Worm (Caenorhabditis elegans) whole organism, midembryonic: ENCODE measurements around the gene F43C11.10.

Source experiments
- T22C8.4 ChIP-seq: fragments of 200-800 bp; sonication (Bioruptor generic); IDR thresholded peaks from 2 replicates; pipeline ENCODE4 v1.3.6; 2022; ENCODE audit warnings: missing genetic modification characterization, missing compliant biosample characterization
- cog-1 ChIP-seq: sonication (generic microtip); optimal IDR thresholded peaks from 2 replicates; lab custom pipeline; 2016; ENCODE audit warnings: missing genetic modification characterization, missing compliant biosample characterization
- flt-1 ChIP-seq: fragments of 200-800 bp; sonication (Bioruptor generic); IDR thresholded peaks from 2 replicates; pipeline ENCODE4 v1.3.6; 2022; ENCODE audit warnings: missing genetic modification characterization, missing compliant biosample characterization
- klf-2 ChIP-seq: fragments of 200-800 bp; sonication (Bioruptor generic); conservative IDR thresholded peaks from 2 replicates; pipeline ENCODE4 v1.3.6; 2022; ENCODE audit warnings: missing genetic modification reagents, missing genetic modification characterization, missing compliant biosample characterization
- med-1 ChIP-seq: sonication (generic microtip); optimal IDR thresholded peaks from 2 replicates; lab custom pipeline; 2017; ENCODE audit warnings: missing genetic modification characterization, mild to moderate bottlenecking, missing compliant biosample characterization, antibody characterized with exemption, missing genetic modification reagents; ENCODE audit not compliant: insufficient read depth
- ref-1 ChIP-seq: fragments of 200-800 bp; sonication (Bioruptor generic); conservative IDR thresholded peaks from 2 replicates; pipeline ENCODE4 v1.3.6; 2022; ENCODE audit warnings: missing genetic modification reagents, missing genetic modification characterization, missing compliant biosample characterization
- tab-1 ChIP-seq: fragments of 200-800 bp; sonication (Bioruptor generic); IDR thresholded peaks from 2 replicates; pipeline ENCODE4 v1.3.6; 2022; ENCODE audit warnings: missing genetic modification characterization, missing compliant biosample characterization
- ztf-23 ChIP-seq: fragments of 200-800 bp; sonication (Bioruptor generic); IDR thresholded peaks from 2 replicates; pipeline ENCODE4 v1.3.6; 2022; ENCODE audit warnings: missing genetic modification reagents, missing genetic modification characterization, missing compliant biosample characterization
- ztf-29 ChIP-seq: fragments of 200-800 bp; sonication (Bioruptor generic); IDR thresholded peaks from 2 replicates; pipeline ENCODE4 v1.3.6; 2022; ENCODE audit warnings: missing genetic modification reagents, missing genetic modification characterization, missing compliant biosample characterization

F43C11.10 gene

DNA sequence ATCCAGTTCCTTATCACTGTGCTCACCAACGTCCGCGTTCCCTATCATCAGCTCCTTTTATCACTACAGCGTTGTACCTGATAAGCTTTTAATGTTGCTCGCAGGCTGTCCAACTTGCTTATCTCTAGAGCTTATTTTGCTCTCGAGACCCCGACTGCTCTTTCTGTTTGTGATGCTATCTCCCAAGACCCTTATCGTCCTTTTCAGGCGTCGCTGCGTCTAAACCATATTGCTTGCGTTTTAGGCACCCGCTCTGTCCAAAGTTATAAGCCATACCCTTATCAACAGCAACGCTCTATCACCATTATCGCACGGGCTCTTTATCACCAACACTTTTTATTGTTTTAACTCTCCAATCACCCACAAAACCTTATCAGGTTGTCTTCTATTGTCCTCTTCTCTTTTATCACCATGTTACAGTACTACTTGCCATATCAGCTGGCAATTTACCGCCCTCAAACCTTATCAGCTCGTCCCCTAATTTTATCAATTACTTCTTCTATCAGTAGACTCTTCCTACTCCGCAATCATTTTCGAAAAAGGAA is 26.1 kb upstream of the F43C11.10 start:
- TF ChIP-seq flt-1: no peak
- no peak for TF ChIP-seq ztf-29 (GFP tag; lab: Robert Waterston, UW)
- no peak for TF ChIP-seq tab-1 (GFP tag; lab: Robert Waterston, UW)
- TF ChIP-seq med-1: no peak
- no peak for TF ChIP-seq cog-1 (tag; lab: Kevin White, UChicago)
- no peak for TF ChIP-seq ref-1 (GFP tag; lab: Robert Waterston, UW)
- no peak for TF ChIP-seq klf-2 (GFP tag; lab: Robert Waterston, UW)
- no peak for TF ChIP-seq ztf-23 (GFP tag; lab: Robert Waterston, UW)
- no peak for TF ChIP-seq T22C8.4 (GFP tag; lab: Robert Waterston, UW)

DNA sequence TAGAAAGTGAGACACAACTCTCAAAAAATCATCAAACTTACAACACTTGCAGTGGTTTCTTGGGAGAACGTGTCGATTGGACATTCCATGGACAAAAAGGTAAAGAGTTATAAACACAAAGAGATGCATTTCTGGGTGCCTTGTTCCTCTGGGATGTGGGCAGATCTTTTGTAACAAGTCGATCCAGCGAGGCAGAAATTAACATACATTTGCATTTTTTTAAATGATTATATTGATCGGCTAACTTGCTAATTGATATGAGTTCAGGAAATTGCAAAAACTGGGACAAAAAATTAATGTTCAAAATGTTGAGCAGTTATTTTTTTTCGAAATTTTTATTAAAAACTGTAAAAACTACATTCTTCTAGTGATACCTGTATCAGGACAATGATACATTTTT is 25.3 kb upstream of the F43C11.10 start, which contains the start of gene F16G10.6:
TSS of gene F16G10.6 (minus strand) at position 101 of the 400 bp plus-strand sequence.
- no peak for TF ChIP-seq T22C8.4 (GFP tag; lab: Robert Waterston, UW)
- no peak for TF ChIP-seq med-1
- no peak for TF ChIP-seq ztf-29 (GFP tag; lab: Robert Waterston, UW)
- TF ChIP-seq klf-2 (GFP tag; lab: Robert Waterston, UW): no peak
- no peak for TF ChIP-seq ztf-23 (GFP tag; lab: Robert Waterston, UW)
- TF ChIP-seq ref-1 (GFP tag; lab: Robert Waterston, UW): no peak
- no peak for TF ChIP-seq tab-1 (GFP tag; lab: Robert Waterston, UW)
- TF ChIP-seq cog-1 (tag; lab: Kevin White, UChicago): no peak
- TF ChIP-seq flt-1: no peak

ce11 chrII:2374973-2375372 is 22.5 kb upstream of the F43C11.10 start, which contains the start of gene F16G10.2:
Gene F16G10.2 (plus strand): TSS chrII:2375273.
- TF ChIP-seq flt-1 (no peak), tab-1 (GFP tag; lab: Robert Waterston, UW) (no peak), ref-1 (GFP tag; lab: Robert Waterston, UW) (no peak), T22C8.4 (GFP tag; lab: Robert Waterston, UW) (no peak), med-1 (no peak), ztf-23 (GFP tag; lab: Robert Waterston, UW) (no peak), klf-2 (GFP tag; lab: Robert Waterston, UW) (no peak), ztf-29 (GFP tag; lab: Robert Waterston, UW) (no peak), cog-1 (tag; lab: Kevin White, UChicago) (no peak)

DNA sequence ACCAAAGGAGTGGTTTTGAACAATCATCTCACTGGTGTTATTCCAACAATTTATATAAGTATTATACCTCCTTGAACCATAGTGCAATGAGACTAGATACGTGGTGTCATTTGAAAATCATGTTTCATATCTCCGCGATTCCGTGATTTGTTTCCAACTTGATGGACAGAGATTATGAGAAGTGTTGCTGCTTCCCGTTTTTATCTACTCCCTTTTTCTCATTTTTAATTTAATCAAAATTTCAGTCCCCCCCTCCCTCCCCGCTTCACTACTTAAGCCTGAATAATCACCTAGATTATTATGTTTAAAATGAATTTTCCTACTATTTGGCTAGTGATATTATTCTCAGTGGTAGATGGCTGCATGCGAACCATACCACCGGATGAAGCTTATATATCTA is 19.6 kb upstream of the F43C11.10 start, which contains the start of gene F16G10.3:
TSS of gene F16G10.3 (plus strand) at position 301 of the 400 bp plus-strand sequence.
- TF ChIP-seq cog-1 (tag; lab: Kevin White, UChicago) (no peak), ztf-23 (GFP tag; lab: Robert Waterston, UW) (no peak), flt-1 (no peak), tab-1 (GFP tag; lab: Robert Waterston, UW) (no peak), ztf-29 (GFP tag; lab: Robert Waterston, UW) (no peak), ref-1 (GFP tag; lab: Robert Waterston, UW) (no peak), klf-2 (GFP tag; lab: Robert Waterston, UW) (no peak), med-1 (no peak), T22C8.4 (GFP tag; lab: Robert Waterston, UW) (no peak)

ce11 chrII:2368956-2369355 is 16.5 kb upstream of the F43C11.10 start, which contains the start of gene hpo-25:
Gene hpo-25 (plus strand): TSS chrII:2369256.
- TF ChIP-seq T22C8.4 (GFP tag; lab: Robert Waterston, UW) (no peak), cog-1 (tag; lab: Kevin White, UChicago) (no peak), klf-2 (GFP tag; lab: Robert Waterston, UW) (no peak), ref-1 (GFP tag; lab: Robert Waterston, UW) (no peak), med-1 (no peak), flt-1 (no peak)

DNA sequence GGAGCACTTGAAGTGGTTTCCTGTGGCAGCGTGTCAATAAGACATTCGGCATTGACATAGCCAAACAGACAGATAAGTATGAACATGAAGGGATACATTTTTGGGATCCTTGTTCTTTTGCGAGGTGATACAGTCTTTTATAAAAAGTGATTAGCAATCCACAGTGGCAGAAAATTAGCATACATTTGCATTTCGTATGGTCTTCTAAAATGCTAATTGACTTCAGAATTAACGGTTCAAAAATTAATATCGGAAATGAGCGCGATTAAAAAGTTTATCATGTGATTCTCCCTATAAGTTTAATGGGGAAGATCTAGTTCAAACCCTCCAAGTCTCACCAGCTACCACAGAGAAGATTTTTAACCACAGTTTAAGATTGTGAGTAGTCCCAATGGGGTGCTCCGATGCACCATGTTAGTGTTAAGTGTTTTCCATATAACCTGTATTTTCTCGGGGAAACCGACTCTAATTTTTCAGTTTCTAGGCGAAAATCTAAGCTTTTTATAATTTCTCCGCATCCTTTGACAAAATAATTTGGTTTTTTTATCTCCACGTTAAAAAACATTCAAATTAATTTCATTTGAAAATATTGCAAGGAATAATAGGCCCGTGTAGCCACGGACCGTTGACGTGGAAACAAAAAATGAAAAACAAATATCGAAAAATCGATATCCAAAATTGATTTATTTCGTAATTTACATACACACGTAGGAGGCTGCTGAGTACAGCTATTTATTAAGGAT is 14.3 kb upstream of the F43C11.10 start, which contains the start of the genes F43C11.12 and F16G10.5:
TSS of gene F43C11.12 (minus strand) at position 101 of the 743 bp plus-strand sequence.
TSS of gene F16G10.5 (plus strand) at position 693 of the 743 bp plus-strand sequence.
- TF ChIP-seq flt-1 (no peak), ref-1 (GFP tag; lab: Robert Waterston, UW) (no peak), ztf-29 (GFP tag; lab: Robert Waterston, UW) (no peak), ztf-23 (GFP tag; lab: Robert Waterston, UW) (no peak), klf-2 (GFP tag; lab: Robert Waterston, UW) (no peak), cog-1 (tag; lab: Kevin White, UChicago) (no peak)

DNA sequence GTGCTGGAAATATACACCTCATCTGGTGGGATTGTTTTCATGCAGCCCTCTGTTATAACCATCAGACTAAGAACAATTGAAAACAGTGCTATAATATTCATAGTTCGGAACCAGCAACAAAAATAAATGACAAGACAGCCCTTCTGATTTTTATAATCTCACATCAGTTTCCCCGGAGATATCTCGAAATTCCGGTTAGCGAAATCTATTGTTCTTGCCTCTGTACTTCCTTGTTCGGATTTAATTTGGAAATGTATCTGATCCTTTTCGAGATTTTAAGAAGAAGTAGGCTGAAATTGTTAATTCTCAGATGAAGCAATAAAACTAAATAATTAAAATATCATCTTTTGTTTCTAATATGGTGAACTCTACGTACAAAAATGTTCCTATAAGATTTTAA is 11.2 kb upstream of the F43C11.10 start, which contains the start of gene F43C11.11:
TSS of gene F43C11.11 (minus strand) at position 101 of the 400 bp plus-strand sequence.
- TF ChIP-seq flt-1 (no peak), med-1 (no peak), ztf-23 (GFP tag; lab: Robert Waterston, UW) (no peak), cog-1 (tag; lab: Kevin White, UChicago) (no peak), tab-1 (GFP tag; lab: Robert Waterston, UW) (no peak), ref-1 (GFP tag; lab: Robert Waterston, UW) (no peak), klf-2 (GFP tag; lab: Robert Waterston, UW) (no peak), ztf-29 (GFP tag; lab: Robert Waterston, UW) (no peak), T22C8.4 (GFP tag; lab: Robert Waterston, UW) (no peak)

DNA sequence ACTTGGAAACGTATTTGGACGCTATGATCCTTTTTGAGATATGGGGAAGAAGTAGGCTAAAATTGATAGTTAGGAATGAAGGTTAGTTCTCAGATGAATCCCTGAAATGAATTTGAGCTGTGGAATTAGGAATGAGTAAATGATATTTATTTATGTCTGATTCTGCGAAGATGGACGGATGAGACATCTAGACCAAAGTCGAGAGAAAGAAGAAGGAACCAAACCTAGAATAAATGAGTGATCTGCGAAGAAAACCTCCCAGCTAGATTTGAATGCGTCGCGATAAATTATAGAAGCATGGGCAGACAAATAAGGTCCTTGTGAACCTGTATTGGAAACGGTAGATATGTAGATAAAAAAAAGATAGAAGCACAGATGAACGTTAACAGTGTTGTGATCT is 7.5 kb upstream of the F43C11.10 start, which contains the start of gene F43C11.16:
TSS of gene F43C11.16 (minus strand) at position 101 of the 400 bp plus-strand sequence.
- no peak for TF ChIP-seq med-1
- TF ChIP-seq ztf-29 (GFP tag; lab: Robert Waterston, UW): no peak
- no peak for TF ChIP-seq ref-1 (GFP tag; lab: Robert Waterston, UW)
- no peak for TF ChIP-seq klf-2 (GFP tag; lab: Robert Waterston, UW)

ce11 chrII:2356795-2357194 is 4.3 kb upstream of the F43C11.10 start, which contains the start of gene F43C11.1:
Gene F43C11.1 (plus strand): TSS chrII:2357095.
- TF ChIP-seq ref-1 (GFP tag; lab: Robert Waterston, UW) (no peak), ztf-29 (GFP tag; lab: Robert Waterston, UW) (no peak), T22C8.4 (GFP tag; lab: Robert Waterston, UW) (no peak), klf-2 (GFP tag; lab: Robert Waterston, UW) (no peak), flt-1 (no peak), tab-1 (GFP tag; lab: Robert Waterston, UW) (no peak), ztf-23 (GFP tag; lab: Robert Waterston, UW) (no peak), med-1 (no peak), cog-1 (tag; lab: Kevin White, UChicago) (no peak)
